Worm (Caenorhabditis elegans) whole organism, early embryonic: ENCODE results near the gene irld-28.

Experiments
- B0310.2 ChIP-seq: sonication (generic microtip); optimal IDR thresholded peaks from 2 replicates; lab custom pipeline; 2016; ENCODE audit warnings: mild to moderate bottlenecking, missing genetic modification characterization, missing compliant biosample characterization
- F13C5.2 ChIP-seq: sonication (generic microtip); optimal IDR thresholded peaks from 2 replicates; lab custom pipeline; 2017; ENCODE audit warnings: mild to moderate bottlenecking, missing genetic modification characterization, inconsistent platforms, missing compliant biosample characterization
- aly-1 ChIP-seq: sonication (generic microtip); optimal IDR thresholded peaks from 2 replicates; lab custom pipeline; 2016; ENCODE audit warnings: missing genetic modification characterization, missing compliant biosample characterization
- ama-1 ChIP-seq: fragments of 150-350 bp; optimal IDR thresholded peaks from 2 replicates; lab custom pipeline; 2014
- ceh-13 ChIP-seq: fragments of 200-800 bp; sonication (Bioruptor generic); optimal IDR thresholded peaks from 2 replicates; lab custom pipeline; 2018; ENCODE audit warnings: mild to moderate bottlenecking, missing genetic modification characterization, missing compliant biosample characterization
- ceh-36 ChIP-seq: sonication (generic microtip); optimal IDR thresholded peaks from 2 replicates; lab custom pipeline; 2016; ENCODE audit warnings: missing genetic modification characterization, inconsistent platforms, missing compliant biosample characterization
- ets-7 ChIP-seq: sonication (generic microtip); optimal IDR thresholded peaks from 2 replicates; lab custom pipeline; 2016; ENCODE audit warnings: missing genotype, missing genetic modification characterization, missing compliant biosample characterization
- hmbx-1 ChIP-seq: sonication (generic microtip); optimal IDR thresholded peaks from 2 replicates; lab custom pipeline; 2016; ENCODE audit warnings: mild to moderate bottlenecking, missing genetic modification characterization, missing compliant biosample characterization
- hmg-4 ChIP-seq: fragments of 200-800 bp; sonication (Bioruptor generic); optimal IDR thresholded peaks from 2 replicates; lab custom pipeline; 2018; ENCODE audit warnings: mild to moderate bottlenecking, missing genetic modification characterization, missing compliant biosample characterization
- pes-1 ChIP-seq: fragments of 200-800 bp; sonication (Bioruptor generic); IDR thresholded peaks from 2 replicates; pipeline ENCODE4 v1.3.6; 2022; ENCODE audit warnings: missing genetic modification reagents, missing genetic modification characterization, missing compliant biosample characterization
- sea-1 ChIP-seq: fragments of 200-800 bp; sonication (Bioruptor generic); conservative IDR thresholded peaks from 2 replicates; pipeline ENCODE4 v1.3.6; 2022; ENCODE audit warnings: missing genetic modification characterization, missing compliant biosample characterization
- tbx-11 ChIP-seq: fragments of 200-800 bp; sonication (Bioruptor generic); IDR thresholded peaks from 2 replicates; pipeline ENCODE4 v1.3.6; 2022; ENCODE audit warnings: missing genetic modification characterization, missing compliant biosample characterization
- tbx-37 ChIP-seq: fragments of 200-800 bp; sonication (Bioruptor generic); conservative IDR thresholded peaks from 2 replicates; pipeline ENCODE4 v1.3.6; 2022; ENCODE audit warnings: missing genetic modification reagents, missing genetic modification characterization, missing compliant biosample characterization

DNA sequence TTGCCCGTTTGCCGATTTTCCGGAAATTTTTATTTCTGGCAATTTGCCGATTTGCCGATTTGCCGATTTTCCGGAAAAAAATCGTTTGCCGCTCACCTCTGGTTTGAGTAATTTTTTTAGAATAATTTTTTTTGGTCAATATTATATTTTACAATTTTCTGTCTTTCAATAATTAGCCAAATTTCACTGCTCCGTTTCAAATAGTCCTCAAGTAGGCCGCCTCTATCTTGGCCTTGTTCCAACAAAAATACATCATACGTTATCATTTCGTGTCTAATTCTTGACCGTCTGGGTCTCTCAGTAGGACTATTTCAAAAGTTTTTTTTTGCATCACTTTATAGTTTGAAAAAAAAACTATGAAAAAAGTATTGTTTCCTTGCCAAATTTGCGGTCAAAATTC is 43.8 kb downstream of the irld-28 start, which contains the start of gene nhr-115:
- no peak for TF ChIP-seq hmbx-1 (tag; lab: Kevin White, UChicago)
- no peak for TF ChIP-seq ama-1 (lab: Kevin White, UChicago)
- no peak for TF ChIP-seq B0310.2 (tag; lab: Kevin White, UChicago)
- no peak for TF ChIP-seq ceh-36 (tag; lab: Kevin White, UChicago)
- no peak for TF ChIP-seq ceh-13 (GFP tag; lab: Kevin White, UChicago)
- no peak for TF ChIP-seq tbx-11
- no peak for TF ChIP-seq pes-1
- no peak for TF ChIP-seq hmg-4 (GFP tag; lab: Kevin White, UChicago)
- no peak for TF ChIP-seq ets-7 (tag; lab: Kevin White, UChicago)
- no peak for TF ChIP-seq tbx-37 (GFP tag; lab: Robert Waterston, UW)
- no peak for TF ChIP-seq sea-1 (GFP tag; lab: Robert Waterston, UW)
- no peak for TF ChIP-seq aly-1
- TF ChIP-seq F13C5.2: no peak
